Fruit fly (Drosophila melanogaster) whole organism, embryonic: ENCODE data around the gene MED15.
A peak's percentile ranks its signal among the peaks of the same experiment; 100 is the strongest.

ENCODE experiments used
- ATbp ChIP-seq: fragments of 200-800 bp; sonication (Bioruptor generic); optimal IDR thresholded peaks from 2 replicates; lab custom pipeline; 2017; ENCODE audit warnings: missing biosample characterization, mild to moderate bottlenecking, missing genetic modification characterization, missing genetic modification reagents
- Blimp-1 ChIP-seq: fragments of 200-800 bp; sonication (Bioruptor generic); optimal IDR thresholded peaks from 3 replicates; lab custom pipeline; 2018; ENCODE audit warnings: missing biosample characterization, missing genetic modification characterization, mild to moderate bottlenecking, moderate library complexity, missing genetic modification reagents
- CG10147 ChIP-seq: fragments of 200-800 bp; sonication (Bioruptor generic); optimal IDR thresholded peaks from 2 replicates; lab custom pipeline; 2019; ENCODE audit warnings: missing biosample characterization, mild to moderate bottlenecking, missing genetic modification characterization, moderate library complexity
- CG10431 ChIP-seq: fragments of 200-800 bp; sonication (Bioruptor generic); optimal IDR thresholded peaks from 3 replicates; lab custom pipeline; 2018; ENCODE audit warnings: missing biosample characterization, mild to moderate bottlenecking, missing genetic modification characterization
- CG10543 ChIP-seq: fragments of 200-800 bp; sonication (Bioruptor generic); optimal IDR thresholded peaks from 3 replicates; lab custom pipeline; 2017; ENCODE audit warnings: missing biosample characterization, mild to moderate bottlenecking, missing genetic modification characterization, moderate library complexity
- CG10979 ChIP-seq: fragments of 200-800 bp; sonication (Bioruptor generic); optimal IDR thresholded peaks from 2 replicates; lab custom pipeline; 2018; ENCODE audit warnings: missing biosample characterization, mild to moderate bottlenecking, missing genetic modification characterization, moderate library complexity
- CG12391 ChIP-seq: fragments of 200-800 bp; sonication (Bioruptor generic); optimal IDR thresholded peaks from 3 replicates; lab custom pipeline; 2018; ENCODE audit warnings: missing biosample characterization, mild to moderate bottlenecking, missing genetic modification characterization, moderate library complexity
- CG13424 ChIP-seq: fragments of 200-800 bp; sonication (Bioruptor generic); optimal IDR thresholded peaks from 2 replicates; lab custom pipeline; 2019; ENCODE audit warnings: missing biosample characterization, mild to moderate bottlenecking, missing genetic modification characterization, moderate library complexity
- CG14441 ChIP-seq: fragments of 200-800 bp; sonication (Bioruptor generic); IDR thresholded peaks from 2 replicates; pipeline ENCODE4 v1.3.6; 2022; ENCODE audit warnings: missing biosample characterization, missing genetic modification characterization
- CG14710 ChIP-seq: fragments of 200-800 bp; sonication (Bioruptor generic); optimal IDR thresholded peaks from 3 replicates; lab custom pipeline; 2019; ENCODE audit warnings: missing biosample characterization, mild to moderate bottlenecking, missing genetic modification characterization, moderate library complexity
- CG1602 ChIP-seq: fragments of 200-800 bp; sonication (Bioruptor generic); optimal IDR thresholded peaks from 3 replicates; lab custom pipeline; 2016; ENCODE audit warnings: missing biosample characterization, missing genetic modification characterization
- CG17186 ChIP-seq: fragments of 200-800 bp; sonication (Bioruptor generic); optimal IDR thresholded peaks from 3 replicates; lab custom pipeline; 2017; ENCODE audit warnings: missing biosample characterization, missing genetic modification reagents, missing genetic modification characterization
- CG17359 ChIP-seq: fragments of 200-800 bp; sonication (Bioruptor generic); optimal IDR thresholded peaks from 3 replicates; lab custom pipeline; 2018; ENCODE audit warnings: missing biosample characterization, mild to moderate bottlenecking, missing genetic modification characterization, moderate library complexity
- CG18764 ChIP-seq: fragments of 200-800 bp; sonication (Bioruptor generic); optimal IDR thresholded peaks from 3 replicates; lab custom pipeline; 2016; ENCODE audit warnings: missing biosample characterization, missing genetic modification characterization
- CG2875 ChIP-seq: fragments of 200-800 bp; sonication (Bioruptor generic); optimal IDR thresholded peaks from 2 replicates; lab custom pipeline; 2017; ENCODE audit warnings: missing biosample characterization, mild to moderate bottlenecking, missing genetic modification characterization, missing genetic modification reagents
- CG30403 ChIP-seq: fragments of 200-800 bp; sonication (Bioruptor generic); optimal IDR thresholded peaks from 3 replicates; lab custom pipeline; 2016; ENCODE audit warnings: missing biosample characterization, missing genetic modification characterization
- CG4360 ChIP-seq: fragments of 200-800 bp; sonication (Bioruptor generic); IDR thresholded peaks from 2 replicates; pipeline ENCODE4 v1.3.6; 2022; ENCODE audit warnings: missing biosample characterization, missing genetic modification characterization
- CG5953 ChIP-seq: fragments of 200-800 bp; sonication (Bioruptor generic); IDR thresholded peaks from 2 replicates; pipeline ENCODE4 v1.3.6; 2022; ENCODE audit warnings: missing biosample characterization, missing genetic modification characterization
- CG6689 ChIP-seq: fragments of 200-800 bp; sonication (Bioruptor generic); IDR thresholded peaks from 2 replicates; pipeline ENCODE4 v1.3.6; 2022; ENCODE audit warnings: missing biosample characterization, missing genetic modification characterization
- CG6765 ChIP-seq: fragments of 200-800 bp; sonication (Bioruptor generic); optimal IDR thresholded peaks from 3 replicates; lab custom pipeline; 2017; ENCODE audit warnings: missing biosample characterization, mild to moderate bottlenecking, missing genetic modification characterization
- CG8388 ChIP-seq: fragments of 200-800 bp; sonication (Bioruptor generic); optimal IDR thresholded peaks from 2 replicates; lab custom pipeline; 2019; ENCODE audit warnings: missing biosample characterization, mild to moderate bottlenecking, missing genetic modification characterization, moderate library complexity
- Drgx ChIP-seq: fragments of 200-800 bp; sonication (Bioruptor generic); IDR thresholded peaks from 2 replicates; pipeline ENCODE4 v1.3.6; 2022; ENCODE audit warnings: missing biosample characterization, missing genetic modification characterization
- E2f2 ChIP-seq: fragments of 200-800 bp; sonication (Bioruptor generic); IDR thresholded peaks from 2 replicates; pipeline ENCODE4 v1.3.6; 2022; ENCODE audit warnings: missing biosample characterization, missing genetic modification characterization
- Fer3 ChIP-seq: fragments of 200-800 bp; sonication (Bioruptor generic); optimal IDR thresholded peaks from 2 replicates; lab custom pipeline; 2018; ENCODE audit warnings: missing biosample characterization, mild to moderate bottlenecking, missing genetic modification characterization, moderate library complexity
- HLH54F ChIP-seq: fragments of 200-800 bp; sonication (Bioruptor generic); optimal IDR thresholded peaks from 3 replicates; lab custom pipeline; 2016; ENCODE audit warnings: missing biosample characterization, missing genetic modification characterization
- Hr78 ChIP-seq, 2 experiments: fragments of 200-800 bp in 1 of 2; fragments of >200 bp in 1 of 2; sonication (Bioruptor generic) in 1 of 2; optimal IDR thresholded peaks; 2 replicates each; lab custom pipeline; 2017 to 2019; ENCODE audit warnings: missing biosample characterization in 2 of 2, missing genetic modification characterization in 2 of 2, mild to moderate bottlenecking in 1 of 2, moderate library complexity in 1 of 2
- Med ChIP-seq: fragments of 200-800 bp; sonication (Bioruptor generic); peaks from one replicate; lab custom pipeline; 2016; ENCODE audit warnings: missing biosample characterization, missing genetic modification characterization, mild to moderate bottlenecking, inconsistent platforms, moderate library complexity
- Oli ChIP-seq: fragments of 200-800 bp; sonication (Bioruptor generic); optimal IDR thresholded peaks from 2 replicates; lab custom pipeline; 2018; ENCODE audit warnings: missing biosample characterization, mild to moderate bottlenecking, missing genetic modification characterization, moderate library complexity
- Ptx1 ChIP-seq: fragments of 200-800 bp; sonication (Bioruptor generic); IDR thresholded peaks from 2 replicates; pipeline ENCODE4 v1.3.6; 2022; ENCODE audit warnings: missing biosample characterization, missing genetic modification characterization
- Rx ChIP-seq: fragments of 200-800 bp; sonication (Bioruptor generic); IDR thresholded peaks from 2 replicates; pipeline ENCODE4 v1.3.6; 2022; ENCODE audit warnings: missing biosample characterization, missing genetic modification characterization
- Xbp1 ChIP-seq: fragments of 200-800 bp; sonication (Bioruptor generic); optimal IDR thresholded peaks from 3 replicates; lab custom pipeline; 2016; ENCODE audit warnings: missing biosample characterization, mild to moderate bottlenecking, missing genetic modification characterization
- Xrp1 ChIP-seq: fragments of 200-800 bp; sonication (Bioruptor generic); IDR thresholded peaks from 2 replicates; pipeline ENCODE4 v1.3.6; 2022; ENCODE audit warnings: missing biosample characterization, missing genetic modification characterization
- ap ChIP-seq: fragments of 200-800 bp; sonication (Bioruptor generic); IDR thresholded peaks from 2 replicates; pipeline ENCODE4 v1.3.6; 2022; ENCODE audit warnings: missing biosample characterization, missing genetic modification characterization
- az2 ChIP-seq: fragments of 200-800 bp; sonication (Bioruptor generic); optimal IDR thresholded peaks from 3 replicates; lab custom pipeline; 2016; ENCODE audit warnings: missing biosample characterization, missing genetic modification characterization
- bsh ChIP-seq, 2 experiments: fragments of 200-800 bp; sonication (Bioruptor generic); optimal IDR thresholded peaks; 2 replicates each; lab custom pipeline; 2017 to 2018; ENCODE audit warnings: mild to moderate bottlenecking in 2 of 2, missing biosample characterization in 2 of 2, missing genetic modification characterization in 2 of 2, moderate library complexity in 1 of 2
- croc ChIP-seq: fragments of 200-800 bp; sonication (Bioruptor generic); conservative IDR thresholded peaks from 3 replicates; pipeline ENCODE4 v1.3.6; 2022; ENCODE audit warnings: missing biosample characterization, missing genetic modification characterization
- danr ChIP-seq: fragments of 200-800 bp; sonication (Bioruptor generic); IDR thresholded peaks from 2 replicates; pipeline ENCODE4 v1.3.6; 2022; ENCODE audit warnings: missing biosample characterization, missing genetic modification characterization
- dmrt99B ChIP-seq: fragments of 200-800 bp; sonication (Bioruptor generic); optimal IDR thresholded peaks from 2 replicates; lab custom pipeline; 2018; ENCODE audit warnings: missing biosample characterization, mild to moderate bottlenecking, missing genetic modification characterization, moderate library complexity
- dysf ChIP-seq: fragments of 200-800 bp; sonication (Bioruptor generic); IDR thresholded peaks from 3 replicates; pipeline ENCODE4 v1.3.6; 2022; ENCODE audit warnings: missing biosample characterization, missing genetic modification characterization
- gem ChIP-seq: fragments of 200-800 bp; sonication (Bioruptor generic); optimal IDR thresholded peaks from 2 replicates; lab custom pipeline; 2019; ENCODE audit warnings: missing biosample characterization, mild to moderate bottlenecking, missing genetic modification characterization, moderate library complexity
- klu ChIP-seq: fragments of 200-800 bp; sonication (Bioruptor generic); IDR thresholded peaks from 2 replicates; pipeline ENCODE4 v1.3.6; 2022; ENCODE audit warnings: missing biosample characterization, missing genetic modification characterization
- lov ChIP-seq, 2 experiments: fragments of 200-800 bp in 1 of 2; fragments of >200 bp in 1 of 2; sonication (Bioruptor generic) in 1 of 2; IDR thresholded peaks in 1 of 2; optimal IDR thresholded peaks in 1 of 2; 2 replicates in 1 of 2; 3 replicates in 1 of 2; pipeline versions ENCODE4 v1.3.6 to Lab custom; 2017 to 2022; ENCODE audit warnings: missing biosample characterization in 1 of 2, missing genetic modification characterization in 1 of 2
- phol ChIP-seq: fragments of 200-800 bp; sonication (Bioruptor generic); optimal IDR thresholded peaks from 3 replicates; lab custom pipeline; 2018; ENCODE audit warnings: missing biosample characterization, mild to moderate bottlenecking, missing genetic modification characterization, moderate library complexity
- prd ChIP-seq, 3 experiments: fragments of >200 bp in 2 of 3; fragments of 200-800 bp in 1 of 3; sonication (Bioruptor generic) in 1 of 3; optimal IDR thresholded peaks in 2 of 3; IDR thresholded peaks in 1 of 3; 2 replicates in 2 of 3; 3 replicates in 1 of 3; pipeline versions ENCODE4 v1.3.6 to Lab custom; 2017 to 2022; ENCODE audit warnings: missing biosample characterization in 1 of 3, missing genetic modification characterization in 1 of 3
- sens ChIP-seq: fragments of 200-800 bp; sonication (Bioruptor generic); peaks from one replicate; lab custom pipeline; 2016; ENCODE audit warnings: missing biosample characterization, missing genetic modification characterization
- trem ChIP-seq: fragments of 200-800 bp; optimal IDR thresholded peaks from 3 replicates; lab custom pipeline; 2019; ENCODE audit warnings: missing biosample characterization, mild to moderate bottlenecking, missing genetic modification characterization, moderate library complexity
- wdn ChIP-seq: fragments of 200-800 bp; sonication (Bioruptor generic); IDR thresholded peaks from 2 replicates; pipeline ENCODE4 v1.3.6; 2022; ENCODE audit warnings: missing biosample characterization, missing genetic modification characterization
- wor ChIP-seq: fragments of 200-800 bp; sonication (Bioruptor generic); IDR thresholded peaks from 2 replicates; pipeline ENCODE4 v1.3.6; 2022; ENCODE audit warnings: missing biosample characterization, missing genetic modification characterization
- zen ChIP-seq: fragments of 200-800 bp; sonication (Bioruptor generic); optimal IDR thresholded peaks from 3 replicates; lab custom pipeline; 2018; ENCODE audit warnings: missing biosample characterization, mild to moderate bottlenecking, missing genetic modification characterization, moderate library complexity

The MED15 gene

dm6 chr2L:435311-435806 lies 37.5 kb upstream of the MED15 start (continued):
- peak; percentile 57 for TF ChIP-seq CG17359 (tag; lab: Kevin White, UChicago)
- TF ChIP-seq dysf (GFP tag; lab: Robert Waterston, UW) = peak; percentile 35; the same call in 1 of the 3 replicates
- TF ChIP-seq bsh (GFP tag; optimal IDR thresholded peaks at IDR 0.05; lab: Kevin White, UChicago) = peak in 1 of 2 experiments; percentile 59
- TF ChIP-seq phol (tag; lab: Kevin White, UChicago) = peak; percentile 24
- peak; percentile 8 for TF ChIP-seq Xbp1
- peak; percentile 54 for TF ChIP-seq gem
- no peak for TF ChIP-seq CG2875 (GFP tag; lab: Kevin White, UChicago)
- TF ChIP-seq prd (optimal IDR thresholded peaks at IDR 0.05; lab: Kevin White, UChicago) = no peak
- TF ChIP-seq prd (GFP tag; IDR thresholded peaks at IDR 0.05; lab: Robert Waterston, UW) = peak; percentile 21; the same call in 1 of the 3 replicates
- TF ChIP-seq danr (GFP tag; lab: Robert Waterston, UW) = 0 out of 2 replicates have a peak, but pooled peaks have one; percentile 5
- TF ChIP-seq Med = peak; percentile 41
- peak; percentile 31 for TF ChIP-seq ATbp
- TF ChIP-seq CG30403 = peak; percentile 8
- TF ChIP-seq Hr78 (GFP tag; optimal IDR thresholded peaks at IDR 0.05; lab: Kevin White, UChicago) = peak in 1 of 2 experiments; percentile 43
- TF ChIP-seq CG17186 (GFP tag; lab: Kevin White, UChicago) = no peak
- TF ChIP-seq Ptx1 = peak; percentile 50; the same call in 1 of the 2 replicates
- TF ChIP-seq Drgx (GFP tag; lab: Robert Waterston, UW) = peak; percentile 88
- peak; percentile 17 for TF ChIP-seq az2 (GFP tag; lab: Kevin White, UChicago)
- TF ChIP-seq CG13424 (tag; lab: Kevin White, UChicago) = peak; percentile 34
- TF ChIP-seq CG4360 (GFP tag; lab: Robert Waterston, UW) = 0 out of 2 replicates have a peak, but pooled peaks have one; percentile 20
- TF ChIP-seq CG14710 (tag; lab: Kevin White, UChicago) = peak; percentile 12
- TF ChIP-seq CG14441 (GFP tag; lab: Robert Waterston, UW) = no peak
- peak; percentile 21 for TF ChIP-seq CG10979 (tag; lab: Kevin White, UChicago)
- peak; percentile 44 for TF ChIP-seq CG12391 (tag; lab: Kevin White, UChicago)
- TF ChIP-seq dmrt99B = peak; percentile 63
- TF ChIP-seq CG10543 (GFP tag; lab: Kevin White, UChicago) = no peak
- 0 out of 2 replicates have a peak, but pooled peaks have one; percentile 21 for TF ChIP-seq CG6689 (GFP tag; lab: Robert Waterston, UW)
- TF ChIP-seq sens (GFP tag; lab: Kevin White, UChicago) = peak; percentile 67
- peak; percentile 28 for TF ChIP-seq Oli (tag; lab: Kevin White, UChicago)
- TF ChIP-seq CG5953 (GFP tag; lab: Robert Waterston, UW) = 0 out of 2 replicates have a peak, but pooled peaks have one; percentile 10
- TF ChIP-seq lov (optimal IDR thresholded peaks at IDR 0.05; lab: Kevin White, UChicago) = no peak
- 0 out of 3 replicates have a peak, but pooled peaks have one; percentile 17 for TF ChIP-seq lov (GFP tag; IDR thresholded peaks at IDR 0.05; lab: Robert Waterston, UW)
- no peak for TF ChIP-seq CG1602
- 0 out of 2 replicates have a peak, but pooled peaks have one; percentile 36 for TF ChIP-seq ap
- 0 out of 2 replicates have a peak, but pooled peaks have one; percentile 16 for TF ChIP-seq E2f2 (GFP tag; lab: Robert Waterston, UW)
- TF ChIP-seq HLH54F (GFP tag; lab: Kevin White, UChicago) = no peak

dm6 chr2L:437498-437897 lies 35.3 kb upstream of the MED15 start:
- no peak for TF ChIP-seq croc (GFP tag; lab: Robert Waterston, UW)
- no peak for TF ChIP-seq Fer3 (tag; lab: Kevin White, UChicago)
- TF ChIP-seq Rx (GFP tag; lab: Robert Waterston, UW) = no peak
- no peak for TF ChIP-seq CG6765
- TF ChIP-seq CG18764 (GFP tag; lab: Kevin White, UChicago) = no peak
- TF ChIP-seq CG10147 (GFP tag; lab: Kevin White, UChicago) = no peak
- no peak for TF ChIP-seq Xrp1 (GFP tag; lab: Robert Waterston, UW)
- TF ChIP-seq wdn (GFP tag; lab: Robert Waterston, UW) = no peak
- TF ChIP-seq CG10431 (GFP tag; lab: Kevin White, UChicago) = no peak
- no peak for TF ChIP-seq zen
- no peak for TF ChIP-seq Blimp-1 (GFP tag; lab: Kevin White, UChicago)
- TF ChIP-seq wor (GFP tag; lab: Robert Waterston, UW) = no peak
- no peak for TF ChIP-seq klu (GFP tag; lab: Robert Waterston, UW)
- TF ChIP-seq CG8388 (GFP tag; lab: Kevin White, UChicago) = no peak
- TF ChIP-seq trem (tag; lab: Kevin White, UChicago) = no peak
